Worm (Caenorhabditis elegans): ENCODE results near the gene Y64H9A.2.

Y64H9A.2 gene

ce11 chrX:5085465-5085864, 41.7 kb downstream of the Y64H9A.2 start (continued):
- TF ChIP-seq repo-1 (tag; optimal IDR thresholded peaks at IDR 0.05) = peak; percentile 91
- peak; percentile 84; the same call in 1 of the 2 replicates for TF ChIP-seq ceh-58 (GFP tag; IDR thresholded peaks at IDR 0.05)
- TF ChIP-seq lin-26 (GFP tag; IDR thresholded peaks at IDR 0.05) = peak; percentile 95
- no peak for TF ChIP-seq ccch-3 (GFP tag; optimal IDR thresholded peaks at IDR 0.05)
- TF ChIP-seq lin-35 (GFP tag; optimal IDR thresholded peaks at IDR 0.05) = peak in 1 of 3 experiments; percentile 82
- peak; percentile 56 for TF ChIP-seq F57C9.4 (tag; optimal IDR thresholded peaks at IDR 0.05)
- peak; percentile 96 for TF ChIP-seq cebp-2 (GFP tag; IDR thresholded peaks at IDR 0.05)
- peak; percentile 68 for TF ChIP-seq snpc-3.4 (tag; optimal IDR thresholded peaks at IDR 0.05)
- TF ChIP-seq K12H6.12 (tag; optimal IDR thresholded peaks at IDR 0.05) = peak; percentile 81
- peak; percentile 86 for TF ChIP-seq hmg-1.2 (GFP tag; IDR thresholded peaks at IDR 0.05)
- TF ChIP-seq ztf-18 (tag; optimal IDR thresholded peaks at IDR 0.05) = peak; percentile 76
- peak; percentile 75 for TF ChIP-seq B0035.1 (tag; optimal IDR thresholded peaks at IDR 0.05)
- no peak for TF ChIP-seq bed-1 (GFP tag; IDR thresholded peaks at IDR 0.05)
- peak; percentile 6 for TF ChIP-seq F49E8.2 (tag; optimal IDR thresholded peaks at IDR 0.05; ENCODE audit: insufficient read depth)
- no peak for TF ChIP-seq F55B11.4 (tag; optimal IDR thresholded peaks at IDR 0.05; ENCODE audit: borderline replicate concordance, insufficient read depth)
- TF ChIP-seq hmg-20 (GFP tag; IDR thresholded peaks at IDR 0.05) = peak; percentile 64
- TF ChIP-seq F57A8.1 (GFP tag; optimal IDR thresholded peaks at IDR 0.05) = peak; percentile 73
- peak; percentile 92 for TF ChIP-seq pbrm-1 (GFP tag; IDR thresholded peaks at IDR 0.05)
- no peak for TF ChIP-seq T26A5.8 (tag; optimal IDR thresholded peaks at IDR 0.05)
- peak; percentile 98 for TF ChIP-seq rpc-1 (optimal IDR thresholded peaks at IDR 0.05)
- peak; percentile 94 for TF ChIP-seq rpc-1 (tag; optimal IDR thresholded peaks at IDR 0.05)
- TF ChIP-seq C06A6.2 (GFP tag; conservative IDR thresholded peaks at IDR 0.05) = no peak
- TF ChIP-seq lin-54 (GFP tag; optimal IDR thresholded peaks at IDR 0.05) = peak; percentile 64
- no peak for TF ChIP-seq dpff-1 (tag; optimal IDR thresholded peaks at IDR 0.05)
- TF ChIP-seq atf-7 (tag; optimal IDR thresholded peaks at IDR 0.05) = peak; percentile 86
- TF ChIP-seq ztf-26 (tag; optimal IDR thresholded peaks at IDR 0.05) = peak; percentile 89
- TF ChIP-seq ceh-91 (GFP tag; IDR thresholded peaks at IDR 0.05) = no peak
- TF ChIP-seq nhr-27 (tag; optimal IDR thresholded peaks at IDR 0.05) = peak; percentile 52
- peak; percentile 56; the same call in 1 of the 2 replicates for TF ChIP-seq C17E4.6 (GFP tag; IDR thresholded peaks at IDR 0.05)
- TF ChIP-seq sptf-2 (GFP tag; optimal IDR thresholded peaks at IDR 0.05) = peak; percentile 54
- TF ChIP-seq nhr-120 (GFP tag; IDR thresholded peaks at IDR 0.05) = 0 out of 2 replicates have a peak, but pooled peaks have one; percentile 66
- peak; percentile 66 for TF ChIP-seq ztf-22 (GFP tag; optimal IDR thresholded peaks at IDR 0.05)
- peak; percentile 67 for TF ChIP-seq let-526 (GFP tag; IDR thresholded peaks at IDR 0.05)
- TF ChIP-seq nfyb-1 (GFP tag; IDR thresholded peaks at IDR 0.05) = peak; percentile 92
- TF ChIP-seq tbp1 (GFP tag; optimal IDR thresholded peaks at IDR 0.05) = peak; percentile 96
- TF ChIP-seq F10E7.11 (tag; optimal IDR thresholded peaks at IDR 0.05) = peak; percentile 63
- peak; percentile 90 for TF ChIP-seq dox-1 (GFP tag; IDR thresholded peaks at IDR 0.05)
- TF ChIP-seq aptf-2 (GFP tag; conservative IDR thresholded peaks at IDR 0.05) = no peak
- TF ChIP-seq die-1 (tag; optimal IDR thresholded peaks at IDR 0.05) = peak; percentile 93
- peak; percentile 65 for TF ChIP-seq athp-1 (tag; optimal IDR thresholded peaks at IDR 0.05)
- no peak for TF ChIP-seq nfya-1 (tag; optimal IDR thresholded peaks at IDR 0.05; ENCODE audit: borderline replicate concordance, insufficient read depth)
- TF ChIP-seq zim-3 (tag; optimal IDR thresholded peaks at IDR 0.05) = peak; percentile 85
- peak; percentile 70 for TF ChIP-seq ZK185.1 (tag; optimal IDR thresholded peaks at IDR 0.05; ENCODE audit: poor library complexity, severe bottlenecking)
- TF ChIP-seq attf-6 (GFP tag; IDR thresholded peaks at IDR 0.05) = peak; percentile 63; the same call in 1 of the 2 replicates
- peak; percentile 62; the same call in 1 of the 2 replicates for TF ChIP-seq D2030.7 (GFP tag; IDR thresholded peaks at IDR 0.05)
- peak; percentile 68 for TF ChIP-seq mcd-1 (GFP tag; IDR thresholded peaks at IDR 0.05)
- TF ChIP-seq nhr-80 (tag; optimal IDR thresholded peaks at IDR 0.05) = peak; percentile 61
- TF ChIP-seq zfh-2 (GFP tag; conservative IDR thresholded peaks at IDR 0.05) = 0 out of 2 replicates have a peak, but pooled peaks have one; percentile 34
- peak; percentile 55 for TF ChIP-seq hrde-1 (tag; optimal IDR thresholded peaks at IDR 0.05; ENCODE audit: borderline replicate concordance)

All from whole organism, young adult.